Fruit fly (Drosophila melanogaster): ENCODE results near the gene wake.

wake gene

DNA sequence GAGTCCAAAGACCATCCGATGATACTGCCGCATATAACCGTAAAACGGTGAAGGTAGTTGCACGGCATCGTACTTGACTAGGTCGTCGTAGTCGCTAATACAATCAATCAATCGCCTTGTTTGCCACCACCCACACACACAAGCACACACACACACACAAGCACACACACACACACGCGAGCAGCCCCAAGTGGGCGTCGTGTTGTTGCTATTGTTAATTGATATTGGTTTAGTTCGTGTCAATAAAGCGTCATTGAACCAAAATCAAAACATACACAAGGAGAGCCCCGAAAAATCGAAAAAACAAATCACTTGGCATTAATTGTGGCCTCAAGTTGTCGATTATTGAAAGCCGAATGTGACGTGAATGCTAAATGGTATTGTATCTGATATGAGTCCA, 43.2 kb upstream of the wake start (continued):
- TF ChIP-seq ftz-f1 (GFP tag; optimal IDR thresholded peaks at IDR 0.05) = peak; percentile 37
- no peak for TF ChIP-seq Drgx (GFP tag; IDR thresholded peaks at IDR 0.05)
- peak; percentile 34 for TF ChIP-seq dmrt99B (tag; optimal IDR thresholded peaks at IDR 0.05)
- no peak for TF ChIP-seq maf-S (GFP tag; optimal IDR thresholded peaks at IDR 0.05)
- TF ChIP-seq pho (GFP tag; optimal IDR thresholded peaks at IDR 0.05) = no peak
- peak; percentile 54; the same call in 1 of the 3 replicates for TF ChIP-seq ase (GFP tag; IDR thresholded peaks at IDR 0.05)
- TF ChIP-seq CG2199 (GFP tag; IDR thresholded peaks at IDR 0.05) = peak; percentile 57; the same call in 1 of the 3 replicates
- no peak for TF ChIP-seq lov (optimal IDR thresholded peaks at IDR 0.05)
- TF ChIP-seq lov (GFP tag; IDR thresholded peaks at IDR 0.05) = peak; percentile 59; the same call in 1 of the 3 replicates
- peak; percentile 25 for TF ChIP-seq gcm (GFP tag; optimal IDR thresholded peaks at IDR 0.05)
- TF ChIP-seq CG12236 (GFP tag; optimal IDR thresholded peaks at IDR 0.05) = peak; percentile 53
- TF ChIP-seq CG18476 (GFP tag; optimal IDR thresholded peaks at IDR 0.05) = no peak
- no peak for TF ChIP-seq lilli (GFP tag; optimal IDR thresholded peaks at IDR 0.05)
- TF ChIP-seq Antp (GFP tag; optimal IDR thresholded peaks at IDR 0.05) = no peak
- TF ChIP-seq Awh (GFP tag; IDR thresholded peaks at IDR 0.05) = peak; percentile 80
- TF ChIP-seq tna (GFP tag; IDR thresholded peaks at IDR 0.05; ENCODE audit: partially characterized antibody) = no peak
- peak; percentile 29 for TF ChIP-seq CG18619 (GFP tag; optimal IDR thresholded peaks at IDR 0.05)
- TF ChIP-seq luna (GFP tag; optimal IDR thresholded peaks at IDR 0.05) = peak; percentile 40
- TF ChIP-seq CG3407 (GFP tag; optimal IDR thresholded peaks at IDR 0.05) = peak; percentile 66
- TF ChIP-seq chinmo (GFP tag; IDR thresholded peaks at IDR 0.05; ENCODE audit: partially characterized antibody) = 0 out of 4 replicates have a peak, but pooled peaks have one; percentile 37
- peak; percentile 59 for TF ChIP-seq CG17359 (tag; optimal IDR thresholded peaks at IDR 0.05)
- peak; percentile 46; the same call in 1 of the 3 replicates for TF ChIP-seq tgo (GFP tag; IDR thresholded peaks at IDR 0.05)
- peak; percentile 40 for TF ChIP-seq CG13123 (GFP tag; optimal IDR thresholded peaks at IDR 0.05)
- TF ChIP-seq Mes4 (GFP tag; optimal IDR thresholded peaks at IDR 0.05) = peak; percentile 50
- peak; percentile 55 for TF ChIP-seq CG18599 (GFP tag; optimal IDR thresholded peaks at IDR 0.05)
- no peak for TF ChIP-seq H2.0 (GFP tag; IDR thresholded peaks at IDR 0.05)
- TF ChIP-seq CG14710 (tag; optimal IDR thresholded peaks at IDR 0.05) = peak; percentile 34
- no peak for TF ChIP-seq Poxn (GFP tag; IDR thresholded peaks at IDR 0.05)
- TF ChIP-seq usp (GFP tag; optimal IDR thresholded peaks at IDR 0.05) = no peak
- TF ChIP-seq seq (GFP tag; IDR thresholded peaks at IDR 0.05) = peak; percentile 85
- peak; percentile 2 for TF ChIP-seq dm (GFP tag; optimal IDR thresholded peaks at IDR 0.05)
- TF ChIP-seq gem (tag; optimal IDR thresholded peaks at IDR 0.05) = peak; percentile 56
- TF ChIP-seq CG5180 (GFP tag; optimal IDR thresholded peaks at IDR 0.05) = peak; percentile 28
- TF ChIP-seq Lhr (GFP tag; optimal IDR thresholded peaks at IDR 0.05) = no peak
- TF ChIP-seq CG10321 (GFP tag; IDR thresholded peaks at IDR 0.05) = 0 out of 2 replicates have a peak, but pooled peaks have one; percentile 10
- peak; percentile 14 for TF ChIP-seq CG4820 (GFP tag; optimal IDR thresholded peaks at IDR 0.05)
- 0 out of 2 replicates have a peak, but pooled peaks have one; percentile 35 for TF ChIP-seq sna (GFP tag; IDR thresholded peaks at IDR 0.05; ENCODE audit: partially characterized antibody)
- TF ChIP-seq Blimp-1 (GFP tag; optimal IDR thresholded peaks at IDR 0.05) = peak; percentile 39
- TF ChIP-seq cato (GFP tag; optimal IDR thresholded peaks at IDR 0.05; ENCODE audit: borderline replicate concordance) = no peak
- TF ChIP-seq CG8089 (GFP tag; optimal IDR thresholded peaks at IDR 0.05) = peak; percentile 44
- peak; percentile 62 for TF ChIP-seq CG10209 (GFP tag; optimal IDR thresholded peaks at IDR 0.05)
- TF ChIP-seq CG17186 (GFP tag; optimal IDR thresholded peaks at IDR 0.05) = no peak
- 0 out of 3 replicates have a peak, but pooled peaks have one; percentile 33 for TF ChIP-seq CG34422 (GFP tag; IDR thresholded peaks at IDR 0.05)
- peak; percentile 19 for TF ChIP-seq CG12659 (GFP tag; optimal IDR thresholded peaks at IDR 0.05)
- peak; percentile 65 for TF ChIP-seq CG12071 (GFP tag; optimal IDR thresholded peaks at IDR 0.05)
- peak; percentile 48 for TF ChIP-seq CHES-1-like (GFP tag; optimal IDR thresholded peaks at IDR 0.05)
- peak; percentile 59 for TF ChIP-seq wek (GFP tag; optimal IDR thresholded peaks at IDR 0.05)
- TF ChIP-seq cg (GFP tag; optimal IDR thresholded peaks at IDR 0.05) = peak; percentile 56
- TF ChIP-seq CG8478 (optimal IDR thresholded peaks at IDR 0.05) = no peak
- TF ChIP-seq CG6683 (GFP tag; optimal IDR thresholded peaks at IDR 0.05) = peak; percentile 37
- TF ChIP-seq h (optimal IDR thresholded peaks at IDR 0.05) = no peak
